Worm (Caenorhabditis elegans): Measurements from ENCODE around the gene T21D12.7.

The T21D12.7 gene

DNA sequence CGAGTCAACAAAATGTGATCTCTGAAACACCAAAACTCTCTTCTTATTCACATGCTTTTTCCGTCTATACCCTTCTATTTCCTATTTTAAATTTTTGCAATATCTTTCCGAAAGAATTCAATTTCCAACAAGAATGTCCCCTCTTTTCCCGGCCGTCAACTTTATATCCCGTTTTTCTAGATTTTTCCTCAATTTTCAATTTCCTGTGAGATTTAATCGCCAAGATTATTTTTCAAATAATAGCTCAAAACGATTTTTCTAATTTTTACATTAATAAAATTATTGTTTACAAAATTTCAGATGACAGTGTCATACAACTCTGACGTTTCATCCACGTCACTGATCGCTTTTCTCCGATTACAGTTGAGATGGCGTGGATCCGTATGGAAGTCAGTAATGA lies 7.9 kb downstream of the T21D12.7 start, which contains the start of gene best-19:
Gene best-19 (plus strand): TSS at position 301 of the 400 bp plus-strand sequence.
- TF ChIP-seq fkh-10 (GFP tag; optimal IDR thresholded peaks at IDR 0.05) (peak; percentile 41), nhr-11 (tag; optimal IDR thresholded peaks at IDR 0.05) (no peak)

- TF ChIP-seq pha-4 (tag; optimal IDR thresholded peaks at IDR 0.05) (peak; percentile 35), unc-39 (tag; optimal IDR thresholded peaks at IDR 0.05) (no peak)
Observed at ce11 chrIV:282008-282407, 9.2 kb downstream of the T21D12.7 start.

ce11 chrIV:278284-278683 lies 13.0 kb downstream of the T21D12.7 start:
- TF ChIP-seq nhr-67 (tag; optimal IDR thresholded peaks at IDR 0.05): no peak
- no peak for TF ChIP-seq mml-1 (tag; optimal IDR thresholded peaks at IDR 0.05)
- TF ChIP-seq ceh-16 (tag; optimal IDR thresholded peaks at IDR 0.05): no peak
- TF ChIP-seq lin-39 (tag; optimal IDR thresholded peaks at IDR 0.05): no peak
- no peak for TF ChIP-seq nhr-12 (tag; optimal IDR thresholded peaks at IDR 0.05)
- TF ChIP-seq daf-12 (tag; optimal IDR thresholded peaks at IDR 0.05): no peak
- TF ChIP-seq ztf-11 (tag; optimal IDR thresholded peaks at IDR 0.05): no peak
- TF ChIP-seq elt-2 (tag; optimal IDR thresholded peaks at IDR 0.05): no peak
- no peak for TF ChIP-seq elt-1 (tag; optimal IDR thresholded peaks at IDR 0.05)
- no peak for TF ChIP-seq ama-1 (optimal IDR thresholded peaks at IDR 0.05)
- no peak for TF ChIP-seq aly-2 (tag; optimal IDR thresholded peaks at IDR 0.05)
- no peak for TF ChIP-seq elt-3 (tag; optimal IDR thresholded peaks at IDR 0.05)
- TF ChIP-seq nhr-28 (tag; optimal IDR thresholded peaks at IDR 0.05): no peak
- TF ChIP-seq nhr-11 (tag; optimal IDR thresholded peaks at IDR 0.05): no peak
- TF ChIP-seq unc-62 (GFP tag; optimal IDR thresholded peaks at IDR 0.05): no peak
- TF ChIP-seq egl-27 (tag; optimal IDR thresholded peaks at IDR 0.05): no peak
- TF ChIP-seq nhr-43 (tag; optimal IDR thresholded peaks at IDR 0.05; ENCODE audit: poor library complexity, severe bottlenecking): no peak
- no peak for TF ChIP-seq skn-1 (tag; optimal IDR thresholded peaks at IDR 0.05)

DNA sequence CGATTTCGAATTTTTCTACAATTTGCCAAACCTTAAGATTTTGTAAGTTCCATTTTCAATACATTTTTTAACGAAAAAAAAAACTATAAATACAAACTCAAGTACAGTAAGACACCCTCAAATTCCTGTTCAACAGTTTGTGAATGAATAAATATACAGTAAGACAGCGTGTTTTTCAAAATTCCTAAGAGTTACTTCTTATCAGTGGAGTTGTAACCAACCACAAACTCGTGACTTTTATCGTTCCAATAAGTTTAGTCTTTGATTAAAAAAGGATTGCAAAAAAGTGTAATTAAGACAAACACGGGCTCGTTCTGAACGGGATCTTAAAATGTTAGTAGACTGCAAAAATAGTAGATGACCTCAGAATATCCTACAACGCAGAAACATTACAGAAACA lies 16.1 kb downstream of the T21D12.7 start:
- peak; percentile 68 for TF ChIP-seq pqm-1 (tag; optimal IDR thresholded peaks at IDR 0.05)
- TF ChIP-seq daf-12 (tag; optimal IDR thresholded peaks at IDR 0.05): no peak
- TF ChIP-seq elt-2 (tag; optimal IDR thresholded peaks at IDR 0.05): peak; percentile 62
- no peak for TF ChIP-seq elt-1 (tag; optimal IDR thresholded peaks at IDR 0.05)
- TF ChIP-seq pha-4 (tag; optimal IDR thresholded peaks at IDR 0.05): peak; percentile 30

- no peak for TF ChIP-seq sea-2 (GFP tag; optimal IDR thresholded peaks at IDR 0.05)
- no peak for TF ChIP-seq lin-39 (tag; optimal IDR thresholded peaks at IDR 0.05)
- TF ChIP-seq ceh-16 (tag; optimal IDR thresholded peaks at IDR 0.05): no peak
- TF ChIP-seq nhr-28 (tag; optimal IDR thresholded peaks at IDR 0.05): no peak
- no peak for TF ChIP-seq hmg-11 (tag; optimal IDR thresholded peaks at IDR 0.05)
- TF ChIP-seq nhr-11 (tag; optimal IDR thresholded peaks at IDR 0.05): no peak
- TF ChIP-seq unc-39 (tag; optimal IDR thresholded peaks at IDR 0.05): no peak
- no peak for TF ChIP-seq egl-27 (tag; optimal IDR thresholded peaks at IDR 0.05)
- TF ChIP-seq aly-2 (tag; optimal IDR thresholded peaks at IDR 0.05): no peak
- TF ChIP-seq elt-1 (tag; optimal IDR thresholded peaks at IDR 0.05): no peak
- TF ChIP-seq ceh-28 (tag; optimal IDR thresholded peaks at IDR 0.05): peak; percentile 65
- no peak for TF ChIP-seq ama-1 (optimal IDR thresholded peaks at IDR 0.05)
- peak; percentile 98 for TF ChIP-seq pqm-1 (tag; optimal IDR thresholded peaks at IDR 0.05)
- no peak for TF ChIP-seq eor-1 (tag; optimal IDR thresholded peaks at IDR 0.05)
- TF ChIP-seq fkh-10 (GFP tag; optimal IDR thresholded peaks at IDR 0.05): no peak
- TF ChIP-seq nhr-237 (tag; optimal IDR thresholded peaks at IDR 0.05): no peak
- TF ChIP-seq nhr-76 (tag; optimal IDR thresholded peaks at IDR 0.05): no peak
- peak; percentile 29 for TF ChIP-seq nfya-1 (tag; optimal IDR thresholded peaks at IDR 0.05; ENCODE audit: insufficient read depth)
- peak; percentile 82 for TF ChIP-seq jun-1 (tag; optimal IDR thresholded peaks at IDR 0.05)
- TF ChIP-seq R02D3.7 (tag; optimal IDR thresholded peaks at IDR 0.05): no peak
- no peak for TF ChIP-seq snpc-4 (tag; optimal IDR thresholded peaks at IDR 0.05)
- no peak for TF ChIP-seq egl-5 (tag; optimal IDR thresholded peaks at IDR 0.05)
- TF ChIP-seq lin-15B (tag; optimal IDR thresholded peaks at IDR 0.05): no peak
- peak; percentile 76 for TF ChIP-seq nhr-23 (tag; optimal IDR thresholded peaks at IDR 0.05)
- TF ChIP-seq ceh-9 (tag; optimal IDR thresholded peaks at IDR 0.05): no peak
- TF ChIP-seq tbx-2 (tag; optimal IDR thresholded peaks at IDR 0.05): no peak
- TF ChIP-seq pha-4 (tag; optimal IDR thresholded peaks at IDR 0.05): peak; percentile 82
- TF ChIP-seq nhr-77 (tag; optimal IDR thresholded peaks at IDR 0.05): no peak
- TF ChIP-seq skn-1 (tag; optimal IDR thresholded peaks at IDR 0.05): no peak
- no peak for TF ChIP-seq nhr-12 (tag; optimal IDR thresholded peaks at IDR 0.05)
- TF ChIP-seq mml-1 (tag; optimal IDR thresholded peaks at IDR 0.05): no peak
- no peak for TF ChIP-seq fkh-2 (tag; optimal IDR thresholded peaks at IDR 0.05)
- TF ChIP-seq nhr-43 (tag; optimal IDR thresholded peaks at IDR 0.05; ENCODE audit: poor library complexity, severe bottlenecking): peak; percentile 0
- TF ChIP-seq mdl-1 (tag; optimal IDR thresholded peaks at IDR 0.05): no peak
- TF ChIP-seq nhr-25 (tag; optimal IDR thresholded peaks at IDR 0.05): no peak
- no peak for TF ChIP-seq ceh-82 (tag; optimal IDR thresholded peaks at IDR 0.05)
- no peak for TF ChIP-seq ztf-11 (tag; optimal IDR thresholded peaks at IDR 0.05)
- no peak for TF ChIP-seq unc-62 (GFP tag; optimal IDR thresholded peaks at IDR 0.05)
- TF ChIP-seq elt-3 (tag; optimal IDR thresholded peaks at IDR 0.05): peak in 2 of 3 experiments; percentile 17 to 58
- peak; percentile 97 for TF ChIP-seq elt-2 (tag; optimal IDR thresholded peaks at IDR 0.05)
- no peak for TF ChIP-seq daf-12 (tag; optimal IDR thresholded peaks at IDR 0.05)
Observed at ce11 chrIV:274185-274584, 17.1 kb downstream of the T21D12.7 start, which contains the start of gene sma-10. Gene sma-10, plus strand, starts transcription at chrIV:274420.
